Worm (Caenorhabditis elegans) whole organism, midembryonic: Measurements from ENCODE around the gene F38B7.11.
A peak's percentile ranks its signal among the peaks of the same experiment; 100 is the strongest.

Experiments
- T22C8.4 ChIP-seq: fragments of 200-800 bp; sonication (Bioruptor generic); IDR thresholded peaks from 2 replicates; pipeline ENCODE4 v1.3.6; 2022; ENCODE audit warnings: missing genetic modification characterization, missing compliant biosample characterization
- cog-1 ChIP-seq: sonication (generic microtip); optimal IDR thresholded peaks from 2 replicates; lab custom pipeline; 2016; ENCODE audit warnings: missing genetic modification characterization, missing compliant biosample characterization
- flt-1 ChIP-seq: fragments of 200-800 bp; sonication (Bioruptor generic); IDR thresholded peaks from 2 replicates; pipeline ENCODE4 v1.3.6; 2022; ENCODE audit warnings: missing genetic modification characterization, missing compliant biosample characterization
- klf-2 ChIP-seq: fragments of 200-800 bp; sonication (Bioruptor generic); conservative IDR thresholded peaks from 2 replicates; pipeline ENCODE4 v1.3.6; 2022; ENCODE audit warnings: missing genetic modification reagents, missing genetic modification characterization, missing compliant biosample characterization
- med-1 ChIP-seq: sonication (generic microtip); optimal IDR thresholded peaks from 2 replicates; lab custom pipeline; 2017; ENCODE audit warnings: missing genetic modification characterization, mild to moderate bottlenecking, missing compliant biosample characterization, antibody characterized with exemption, missing genetic modification reagents; ENCODE audit not compliant: insufficient read depth
- ref-1 ChIP-seq: fragments of 200-800 bp; sonication (Bioruptor generic); conservative IDR thresholded peaks from 2 replicates; pipeline ENCODE4 v1.3.6; 2022; ENCODE audit warnings: missing genetic modification reagents, missing genetic modification characterization, missing compliant biosample characterization
- tab-1 ChIP-seq: fragments of 200-800 bp; sonication (Bioruptor generic); IDR thresholded peaks from 2 replicates; pipeline ENCODE4 v1.3.6; 2022; ENCODE audit warnings: missing genetic modification characterization, missing compliant biosample characterization
- ztf-23 ChIP-seq: fragments of 200-800 bp; sonication (Bioruptor generic); IDR thresholded peaks from 2 replicates; pipeline ENCODE4 v1.3.6; 2022; ENCODE audit warnings: missing genetic modification reagents, missing genetic modification characterization, missing compliant biosample characterization
- ztf-29 ChIP-seq: fragments of 200-800 bp; sonication (Bioruptor generic); IDR thresholded peaks from 2 replicates; pipeline ENCODE4 v1.3.6; 2022; ENCODE audit warnings: missing genetic modification reagents, missing genetic modification characterization, missing compliant biosample characterization

Gene F38B7.11

ce11 chrV:11514677-11515076, 32.2 kb upstream of the F38B7.11 start, which contains the start of gene C55A6.6:
C55A6.6 (minus strand) TSS chrV:11514737.
- TF ChIP-seq flt-1 (GFP tag; lab: Robert Waterston, UW) = no peak
- no peak for TF ChIP-seq T22C8.4 (GFP tag; lab: Robert Waterston, UW)
- no peak for TF ChIP-seq med-1 (GFP tag; lab: Kevin White, UChicago)
- no peak for TF ChIP-seq cog-1 (tag; lab: Kevin White, UChicago)
- TF ChIP-seq ref-1 = no peak
- no peak for TF ChIP-seq ztf-23 (GFP tag; lab: Robert Waterston, UW)
- no peak for TF ChIP-seq klf-2 (GFP tag; lab: Robert Waterston, UW)
- TF ChIP-seq tab-1 (GFP tag; lab: Robert Waterston, UW) = no peak
- TF ChIP-seq ztf-29 (GFP tag; lab: Robert Waterston, UW) = no peak

ce11 chrV:11515145-11515544, 31.8 kb upstream of the F38B7.11 start:
- TF ChIP-seq med-1 (GFP tag; lab: Kevin White, UChicago) (no peak), ztf-29 (GFP tag; lab: Robert Waterston, UW) (no peak), tab-1 (GFP tag; lab: Robert Waterston, UW) (no peak), ref-1 (no peak), ztf-23 (GFP tag; lab: Robert Waterston, UW) (no peak), klf-2 (GFP tag; lab: Robert Waterston, UW) (no peak), T22C8.4 (GFP tag; lab: Robert Waterston, UW) (no peak), flt-1 (GFP tag; lab: Robert Waterston, UW) (no peak), cog-1 (tag; lab: Kevin White, UChicago) (no peak)

ce11 chrV:11516141-11516591, 30.7 kb upstream of the F38B7.11 start, which contains the start of gene sdz-8:
sdz-8 (minus strand) TSS chrV:11516191.
- TF ChIP-seq flt-1 (GFP tag; lab: Robert Waterston, UW) (no peak), tab-1 (GFP tag; lab: Robert Waterston, UW) (no peak), ztf-23 (GFP tag; lab: Robert Waterston, UW) (no peak), klf-2 (GFP tag; lab: Robert Waterston, UW) (no peak), cog-1 (tag; lab: Kevin White, UChicago) (no peak), ref-1 (no peak), ztf-29 (GFP tag; lab: Robert Waterston, UW) (no peak), med-1 (GFP tag; lab: Kevin White, UChicago) (no peak), T22C8.4 (GFP tag; lab: Robert Waterston, UW) (no peak)

DNA sequence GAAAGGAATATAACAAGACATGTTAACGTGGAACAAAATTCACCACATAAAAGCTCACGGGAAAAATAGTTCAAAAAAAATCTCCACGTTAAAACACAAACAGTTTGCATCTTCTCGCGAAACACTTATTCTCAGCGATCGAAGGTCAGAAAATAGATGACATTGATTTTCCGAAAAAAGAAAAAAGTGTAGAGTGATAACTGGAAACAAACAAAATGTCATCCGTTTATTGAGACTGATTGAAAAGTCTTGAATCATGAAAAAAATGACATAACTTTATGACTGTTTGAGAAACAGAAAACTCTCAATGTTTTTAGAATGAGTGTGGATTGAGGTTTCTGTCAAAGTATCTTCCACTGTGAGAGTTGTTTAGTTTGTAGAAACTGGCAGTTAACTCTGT, 29.1 kb upstream of the F38B7.11 start, which contains the start of gene C55A6.4:
C55A6.4 (minus strand) TSS at position 101 of the 400 bp plus-strand sequence.
- TF ChIP-seq klf-2 (GFP tag; lab: Robert Waterston, UW) = no peak
- no peak for TF ChIP-seq ztf-23 (GFP tag; lab: Robert Waterston, UW)
- TF ChIP-seq ztf-29 (GFP tag; lab: Robert Waterston, UW) = no peak
- no peak for TF ChIP-seq ref-1
- no peak for TF ChIP-seq med-1 (GFP tag; lab: Kevin White, UChicago)
- TF ChIP-seq tab-1 (GFP tag; lab: Robert Waterston, UW) = no peak
- no peak for TF ChIP-seq flt-1 (GFP tag; lab: Robert Waterston, UW)
- TF ChIP-seq T22C8.4 (GFP tag; lab: Robert Waterston, UW) = no peak
- no peak for TF ChIP-seq cog-1 (tag; lab: Kevin White, UChicago)

ce11 chrV:11520215-11520614, 26.7 kb upstream of the F38B7.11 start, which contains the start of the genes C55A6.11 and C55A6.7:
C55A6.11 (plus strand) TSS chrV:11520515.
C55A6.7 (minus strand) TSS chrV:11520530.
- no peak for TF ChIP-seq cog-1 (tag; lab: Kevin White, UChicago)

ce11 chrV:11521448-11521847, 25.4 kb upstream of the F38B7.11 start, which contains the start of gene pafo-1:
pafo-1 (plus strand) TSS chrV:11521703.
- TF ChIP-seq med-1 (GFP tag; lab: Kevin White, UChicago) = peak; percentile 27
- TF ChIP-seq ztf-23 (GFP tag; lab: Robert Waterston, UW) = peak; percentile 78
- peak; percentile 52 for TF ChIP-seq cog-1 (tag; lab: Kevin White, UChicago)
- no peak for TF ChIP-seq ztf-29 (GFP tag; lab: Robert Waterston, UW)
- peak; percentile 67; the same call in 1 of the 2 replicates for TF ChIP-seq flt-1 (GFP tag; lab: Robert Waterston, UW)
- TF ChIP-seq tab-1 (GFP tag; lab: Robert Waterston, UW) = peak; percentile 30; the same call in 1 of the 2 replicates
- no peak for TF ChIP-seq ref-1

DNA sequence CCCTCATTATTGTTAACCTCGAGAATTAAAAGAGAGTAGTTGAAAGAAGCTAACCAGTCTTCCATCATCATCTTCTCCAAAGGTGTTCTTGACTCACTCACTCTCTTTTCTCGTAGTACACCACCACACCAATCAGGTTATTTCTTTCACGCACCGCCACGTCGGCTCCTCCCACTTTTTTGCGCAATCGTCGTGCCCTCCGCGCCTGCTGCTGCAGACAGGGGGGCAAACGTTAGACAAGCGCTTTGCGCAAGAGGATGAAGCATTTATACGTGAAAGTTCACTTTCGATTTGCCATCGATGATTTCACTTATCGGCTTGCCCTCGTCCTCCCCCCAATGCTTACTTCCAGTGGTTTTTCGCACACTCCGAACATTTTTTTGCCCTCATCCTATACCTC, 21.6 kb upstream of the F38B7.11 start:
- TF ChIP-seq ref-1 (no peak), ztf-29 (GFP tag; lab: Robert Waterston, UW) (no peak), klf-2 (GFP tag; lab: Robert Waterston, UW) (no peak), T22C8.4 (GFP tag; lab: Robert Waterston, UW) (no peak), tab-1 (GFP tag; lab: Robert Waterston, UW) (no peak), med-1 (GFP tag; lab: Kevin White, UChicago) (no peak), cog-1 (tag; lab: Kevin White, UChicago) (no peak), flt-1 (GFP tag; lab: Robert Waterston, UW) (no peak), ztf-23 (GFP tag; lab: Robert Waterston, UW) (no peak)

ce11 chrV:11526927-11527491, 19.9 kb upstream of the F38B7.11 start:
- TF ChIP-seq ztf-29 (GFP tag; lab: Robert Waterston, UW) = no peak
- no peak for TF ChIP-seq tab-1 (GFP tag; lab: Robert Waterston, UW)
- TF ChIP-seq ztf-23 (GFP tag; lab: Robert Waterston, UW) = no peak
- TF ChIP-seq T22C8.4 (GFP tag; lab: Robert Waterston, UW) = no peak
- no peak for TF ChIP-seq ref-1
- no peak for TF ChIP-seq cog-1 (tag; lab: Kevin White, UChicago)
- TF ChIP-seq flt-1 (GFP tag; lab: Robert Waterston, UW) = no peak
- no peak for TF ChIP-seq klf-2 (GFP tag; lab: Robert Waterston, UW)
- no peak for TF ChIP-seq med-1 (GFP tag; lab: Kevin White, UChicago)

DNA sequence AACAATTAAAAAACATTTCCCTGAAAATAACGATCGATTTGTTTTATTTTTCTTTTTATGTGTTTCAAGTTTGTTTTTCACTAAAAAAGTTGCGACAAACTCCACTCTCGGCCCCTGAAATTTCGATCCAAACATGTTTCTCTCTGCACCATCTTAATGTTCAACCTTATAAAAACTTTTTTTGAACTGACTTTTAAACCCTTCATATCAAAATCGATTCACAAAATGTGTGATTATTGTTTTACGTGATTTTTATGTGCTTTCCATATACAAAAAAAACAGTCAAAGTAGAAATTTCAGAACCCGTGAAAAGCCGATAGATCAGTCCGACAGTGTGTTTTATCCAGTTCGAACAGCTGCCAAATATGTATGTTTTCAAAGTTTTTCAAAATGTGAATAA, 19.4 kb upstream of the F38B7.11 start, which contains the start of gene ccch-1:
ccch-1 (plus strand) TSS at position 301 of the 400 bp plus-strand sequence.
- no peak for TF ChIP-seq ztf-29 (GFP tag; lab: Robert Waterston, UW)
- TF ChIP-seq ref-1 = no peak
- no peak for TF ChIP-seq flt-1 (GFP tag; lab: Robert Waterston, UW)
- TF ChIP-seq med-1 (GFP tag; lab: Kevin White, UChicago) = no peak
- no peak for TF ChIP-seq ztf-23 (GFP tag; lab: Robert Waterston, UW)
- no peak for TF ChIP-seq tab-1 (GFP tag; lab: Robert Waterston, UW)
- TF ChIP-seq klf-2 (GFP tag; lab: Robert Waterston, UW) = no peak
- no peak for TF ChIP-seq T22C8.4 (GFP tag; lab: Robert Waterston, UW)
- no peak for TF ChIP-seq cog-1 (tag; lab: Kevin White, UChicago)
